Fruit fly (Drosophila melanogaster) whole organism, embryonic: Measurements from ENCODE around the gene CG13314.

Experiments
- B-H1 ChIP-seq: fragments of 200-800 bp; sonication (Bioruptor generic); IDR thresholded peaks from 3 replicates; pipeline ENCODE4 v1.3.6; 2022; ENCODE audit warnings: missing biosample characterization, missing genetic modification characterization
- B-H2 ChIP-seq: fragments of 200-800 bp; sonication (Bioruptor generic); optimal IDR thresholded peaks from 2 replicates; lab custom pipeline; 2018; ENCODE audit warnings: missing biosample characterization, mild to moderate bottlenecking, missing genetic modification characterization
- CG1647 ChIP-seq: fragments of 200-800 bp; sonication (Bioruptor generic); optimal IDR thresholded peaks from 3 replicates; lab custom pipeline; 2016; ENCODE audit warnings: missing biosample characterization, missing genetic modification characterization
- CG43689 ChIP-seq: fragments of 200-800 bp; sonication (Bioruptor generic); IDR thresholded peaks from 2 replicates; pipeline ENCODE4 v1.3.6; 2022; ENCODE audit warnings: missing biosample characterization, missing genetic modification characterization
- CG6791 ChIP-seq: fragments of 200-800 bp; sonication (Bioruptor generic); IDR thresholded peaks from 3 replicates; pipeline ENCODE4 v1.3.6; 2022; ENCODE audit warnings: missing biosample characterization, missing genetic modification characterization; ENCODE audit not compliant: partially characterized antibody
- CG8765 ChIP-seq: fragments of 200-800 bp; sonication (Bioruptor generic); IDR thresholded peaks from 2 replicates; pipeline ENCODE4 v1.3.6; 2022; ENCODE audit warnings: missing biosample characterization, missing genetic modification characterization
- Pdp1 ChIP-seq, 2 experiments: fragments of 200-800 bp; sonication (Bioruptor generic); optimal IDR thresholded peaks; 3 replicates each; lab custom pipeline; 2016; ENCODE audit warnings: missing biosample characterization in 2 of 2, missing genetic modification characterization in 2 of 2, mild to moderate bottlenecking in 1 of 2, moderate library complexity in 1 of 2
- Sox100B ChIP-seq: fragments of 200-800 bp; sonication (Bioruptor generic); optimal IDR thresholded peaks from 3 replicates; lab custom pipeline; 2018; ENCODE audit warnings: missing biosample characterization, mild to moderate bottlenecking, missing genetic modification characterization
- Sry-δ ChIP-seq: fragments of 200-800 bp; sonication (Bioruptor generic); optimal IDR thresholded peaks from 2 replicates; lab custom pipeline; 2016; ENCODE audit warnings: missing biosample characterization, missing genetic modification characterization
- ash1 ChIP-seq: fragments of 200-800 bp; sonication (Bioruptor generic); optimal IDR thresholded peaks from 2 replicates; lab custom pipeline; 2018; ENCODE audit warnings: missing biosample characterization, mild to moderate bottlenecking, missing genetic modification characterization
- gcm ChIP-seq: fragments of 200-800 bp; sonication (Bioruptor generic); optimal IDR thresholded peaks from 2 replicates; lab custom pipeline; 2019; ENCODE audit warnings: missing biosample characterization, mild to moderate bottlenecking, missing genetic modification characterization, moderate library complexity
- knrl ChIP-seq: fragments of 200-800 bp; sonication (Bioruptor generic); IDR thresholded peaks from 3 replicates; pipeline ENCODE4 v1.3.6; 2022; ENCODE audit warnings: missing biosample characterization, missing genetic modification characterization; ENCODE audit not compliant: partially characterized antibody

DNA sequence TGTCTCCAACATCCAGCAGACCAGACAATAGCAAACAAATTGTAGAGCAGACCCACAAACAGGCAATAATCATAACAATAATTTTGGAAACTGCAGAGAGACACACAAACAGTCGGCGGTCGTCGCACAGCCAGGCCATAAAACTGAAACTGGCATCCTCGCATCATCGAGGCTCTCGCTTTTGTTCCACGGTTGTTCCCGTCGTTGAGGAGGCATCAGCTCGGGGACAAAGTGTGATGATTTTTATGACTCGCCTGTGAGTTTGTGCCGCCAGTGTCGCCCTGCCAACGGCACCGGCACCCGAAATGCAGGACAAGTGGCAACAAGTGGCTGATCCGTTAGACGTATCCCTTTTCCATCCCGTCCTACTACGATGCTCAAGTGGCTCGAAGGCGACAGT lies 21.8 kb downstream of the CG13314 start:
- TF ChIP-seq gcm (GFP tag; lab: Kevin White, UChicago): no peak
- no peak for TF ChIP-seq B-H1
- TF ChIP-seq CG6791 (GFP tag; lab: Robert Waterston, UW): no peak
- no peak for TF ChIP-seq CG43689 (GFP tag; lab: Robert Waterston, UW)
- no peak for TF ChIP-seq Sry-δ (GFP tag; lab: Kevin White, UChicago)
- TF ChIP-seq CG1647: no peak
- no peak for TF ChIP-seq ash1 (GFP tag; lab: Kevin White, UChicago)
- TF ChIP-seq Pdp1 (GFP tag; optimal IDR thresholded peaks at IDR 0.05; lab: Kevin White, UChicago): no peak
- no peak for TF ChIP-seq Sox100B
- no peak for TF ChIP-seq knrl (GFP tag; lab: Robert Waterston, UW)
- TF ChIP-seq CG8765 (GFP tag; lab: Robert Waterston, UW): no peak
- TF ChIP-seq B-H2 (GFP tag; lab: Kevin White, UChicago): no peak
